Worm (Caenorhabditis elegans): ENCODE results near the gene npp-25.

Gene npp-25

ce11 chrIII:12951362-12952228, 25.8 kb upstream of the npp-25 start, which contains the start of gene Y39E4A.1:
Y39E4A.1 (plus strand) TSS chrIII:12951412.
- TF ChIP-seq bed-3 (GFP tag; optimal IDR thresholded peaks at IDR 0.05) (no peak), drap-1 (GFP tag; optimal IDR thresholded peaks at IDR 0.05) (no peak), ces-1 (GFP tag; optimal IDR thresholded peaks at IDR 0.05) (no peak)

- TF ChIP-seq unc-62 (GFP tag; optimal IDR thresholded peaks at IDR 0.05) = no peak
- TF ChIP-seq sptf-1 (tag; optimal IDR thresholded peaks at IDR 0.05) = no peak
- TF ChIP-seq ham-2 (GFP tag; optimal IDR thresholded peaks at IDR 0.05) = no peak
- TF ChIP-seq mep-1 (tag; optimal IDR thresholded peaks at IDR 0.05) = no peak
- no peak for TF ChIP-seq nhr-76 (tag; optimal IDR thresholded peaks at IDR 0.05)
- no peak for TF ChIP-seq drap-1 (GFP tag; optimal IDR thresholded peaks at IDR 0.05)
- TF ChIP-seq unc-120 (tag; optimal IDR thresholded peaks at IDR 0.05; ENCODE audit: poor library complexity, severe bottlenecking) = no peak
- no peak for TF ChIP-seq mab-5 (tag; optimal IDR thresholded peaks at IDR 0.05)
- no peak for TF ChIP-seq M03D4.4 (tag; optimal IDR thresholded peaks at IDR 0.05)
Observed at ce11 chrIII:12945072-12945471, 19.3 kb upstream of the npp-25 start.

ce11 chrIII:12944064-12944463, 18.3 kb upstream of the npp-25 start:
- TF ChIP-seq ceh-83 (GFP tag; optimal IDR thresholded peaks at IDR 0.05) (no peak), mep-1 (tag; optimal IDR thresholded peaks at IDR 0.05) (no peak), elt-3 (tag; optimal IDR thresholded peaks at IDR 0.05) (no peak), lsy-2 (tag; optimal IDR thresholded peaks at IDR 0.05) (no peak), blmp-1 (tag; optimal IDR thresholded peaks at IDR 0.05) (no peak), ztf-11 (tag; optimal IDR thresholded peaks at IDR 0.05) (no peak), tbx-8 (GFP tag; optimal IDR thresholded peaks at IDR 0.05) (no peak), nhr-2 (tag; optimal IDR thresholded peaks at IDR 0.05) (no peak), lin-13 (tag; optimal IDR thresholded peaks at IDR 0.05) (no peak), ham-2 (GFP tag; optimal IDR thresholded peaks at IDR 0.05) (no peak), M03D4.4 (tag; optimal IDR thresholded peaks at IDR 0.05) (no peak), elt-1 (tag; optimal IDR thresholded peaks at IDR 0.05; ENCODE audit: borderline replicate concordance, insufficient read depth) (no peak), nhr-237 (tag; optimal IDR thresholded peaks at IDR 0.05) (no peak), snpc-4 (tag; optimal IDR thresholded peaks at IDR 0.05) (no peak), sem-2 (GFP tag; optimal IDR thresholded peaks at IDR 0.05) (no peak)

DNA sequence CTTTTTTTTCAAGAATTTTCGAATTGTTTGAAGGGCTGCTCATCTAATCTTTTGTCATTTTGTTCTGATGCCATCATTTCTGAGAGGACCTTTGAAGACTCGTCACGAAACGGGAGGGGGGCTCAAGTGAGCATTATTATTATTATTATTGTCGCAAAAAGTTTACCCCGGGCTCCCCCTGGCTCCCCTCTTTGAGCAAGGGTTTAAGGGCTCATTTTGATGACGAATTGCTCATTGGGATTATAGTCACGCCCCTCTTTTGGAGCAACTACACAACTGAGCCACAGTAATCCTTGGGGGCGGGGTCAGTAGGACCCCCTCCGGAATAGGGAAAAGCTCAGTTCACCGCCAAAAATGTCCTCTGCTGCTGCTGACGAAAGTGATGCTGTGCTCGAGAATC, 16.5 kb upstream of the npp-25 start, which contains the start of gene unc-25:
unc-25 (plus strand) TSS at position 345 of the 400 bp plus-strand sequence.
- TF ChIP-seq nhr-2 (tag; optimal IDR thresholded peaks at IDR 0.05) (no peak), tbx-8 (GFP tag; optimal IDR thresholded peaks at IDR 0.05) (no peak), pha-4 (tag; optimal IDR thresholded peaks at IDR 0.05) (no peak), ceh-39 (tag; optimal IDR thresholded peaks at IDR 0.05) (no peak)

DNA sequence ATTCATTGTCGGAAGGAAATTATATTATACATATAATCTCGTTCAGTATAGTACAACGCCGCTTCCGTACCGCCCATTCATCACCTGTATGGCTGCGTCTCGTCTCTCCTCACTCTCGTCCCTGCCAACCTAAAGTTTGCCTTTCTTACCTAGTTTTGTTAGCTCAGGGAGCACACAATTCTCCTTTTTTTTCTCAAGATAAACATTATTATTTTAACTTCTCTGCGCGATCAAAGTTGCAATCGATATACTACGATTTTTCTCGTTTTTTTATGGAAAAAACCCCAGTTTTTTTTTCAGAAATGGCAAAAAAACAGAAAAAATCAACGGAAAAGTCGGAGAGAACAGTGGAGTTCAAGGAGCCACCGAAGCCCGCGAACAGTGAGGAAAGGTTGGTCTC, 8.6 kb upstream of the npp-25 start, which contains the start of gene epg-3:
epg-3 (plus strand) TSS at position 301 of the 400 bp plus-strand sequence.
- TF ChIP-seq lin-13 (tag; optimal IDR thresholded peaks at IDR 0.05) = no peak
- TF ChIP-seq sptf-1 (tag; optimal IDR thresholded peaks at IDR 0.05) = no peak
- TF ChIP-seq unc-39 (tag; optimal IDR thresholded peaks at IDR 0.05) = no peak
- TF ChIP-seq M03D4.4 (tag; optimal IDR thresholded peaks at IDR 0.05) = no peak
- TF ChIP-seq nhr-12 (tag; optimal IDR thresholded peaks at IDR 0.05) = no peak
- TF ChIP-seq zip-8 (tag; optimal IDR thresholded peaks at IDR 0.05) = no peak
- no peak for TF ChIP-seq nhr-76 (tag; optimal IDR thresholded peaks at IDR 0.05)
- TF ChIP-seq pha-4 (tag; optimal IDR thresholded peaks at IDR 0.05) = no peak
- no peak for TF ChIP-seq ceh-43 (GFP tag; optimal IDR thresholded peaks at IDR 0.05)
- TF ChIP-seq unc-62 (GFP tag; optimal IDR thresholded peaks at IDR 0.05) = no peak
- TF ChIP-seq ham-2 (GFP tag; optimal IDR thresholded peaks at IDR 0.05) = no peak
- TF ChIP-seq elt-3 (tag; optimal IDR thresholded peaks at IDR 0.05) = no peak
- TF ChIP-seq nhr-237 (tag; optimal IDR thresholded peaks at IDR 0.05) = no peak
- TF ChIP-seq hlh-1 (tag; optimal IDR thresholded peaks at IDR 0.05) = no peak
- no peak for TF ChIP-seq snpc-4 (tag; optimal IDR thresholded peaks at IDR 0.05)
- no peak for TF ChIP-seq tbx-8 (GFP tag; optimal IDR thresholded peaks at IDR 0.05)
- TF ChIP-seq bed-3 (GFP tag; optimal IDR thresholded peaks at IDR 0.05) = no peak
- no peak for TF ChIP-seq lsy-2 (tag; optimal IDR thresholded peaks at IDR 0.05)
- no peak for TF ChIP-seq drap-1 (GFP tag; optimal IDR thresholded peaks at IDR 0.05)
- TF ChIP-seq lin-32 (GFP tag; optimal IDR thresholded peaks at IDR 0.05) = no peak
